Fruit fly (Drosophila melanogaster): ENCODE results near the gene Acam.

- no peak for TF ChIP-seq CG11617 (GFP tag; optimal IDR thresholded peaks at IDR 0.05)
- no peak for TF ChIP-seq kay (GFP tag; ENCODE audit: borderline replicate concordance)
- no peak for TF ChIP-seq Hr96 (GFP tag; optimal IDR thresholded peaks at IDR 0.05)
- no peak for TF ChIP-seq CG14711 (tag; optimal IDR thresholded peaks at IDR 0.05)
- no peak for TF ChIP-seq cnc (optimal IDR thresholded peaks at IDR 0.05)
- no peak for TF ChIP-seq CG7045 (GFP tag; optimal IDR thresholded peaks at IDR 0.05)
- no peak for TF ChIP-seq toe (GFP tag; optimal IDR thresholded peaks at IDR 0.05)
- TF ChIP-seq CG12768 (GFP tag; optimal IDR thresholded peaks at IDR 0.05) = no peak
- no peak for TF ChIP-seq CG1620 (GFP tag; optimal IDR thresholded peaks at IDR 0.05)
- no peak for TF ChIP-seq bab1 (GFP tag; optimal IDR thresholded peaks at IDR 0.05)
- TF ChIP-seq CG33017 (tag; optimal IDR thresholded peaks at IDR 0.05) = no peak
Observed at dm6 chr3R:25775269-25775668, 36.4 kb upstream of the Acam start, which contains the start of the genes CG17197 and CG17198.
